Worm (Caenorhabditis elegans) whole organism, late embryonic: Measurements from ENCODE around the gene asns-2.

Experiments used
- dmd-4 ChIP-seq: sonication (generic microtip); optimal IDR thresholded peaks from 2 replicates; lab custom pipeline; 2016; ENCODE audit warnings: borderline replicate concordance, missing genetic modification characterization, missing compliant biosample characterization
- eyg-1 ChIP-seq: sonication (generic microtip); optimal IDR thresholded peaks from 2 replicates; lab custom pipeline; 2016; ENCODE audit warnings: missing genotype, missing genetic modification characterization, missing compliant biosample characterization
- lim-6 ChIP-seq: sonication (generic microtip); optimal IDR thresholded peaks from 2 replicates; lab custom pipeline; 2016; ENCODE audit warnings: missing genetic modification characterization, missing compliant biosample characterization
- nfya-1 ChIP-seq: sonication (generic microtip); optimal IDR thresholded peaks from 2 replicates; lab custom pipeline; 2017; ENCODE audit warnings: missing genetic modification characterization, mild to moderate bottlenecking, missing compliant biosample characterization, antibody characterized with exemption, moderate library complexity
- nhr-11 ChIP-seq: fragments of 150-350 bp; optimal IDR thresholded peaks from 2 replicates; lab custom pipeline; 2014; ENCODE audit warnings: missing biosample characterization, missing genetic modification characterization
- pha-4 ChIP-seq: fragments of 150-350 bp; optimal IDR thresholded peaks from 2 replicates; lab custom pipeline; 2018; ENCODE audit warnings: missing biosample characterization, missing genetic modification reagents, missing genetic modification characterization
- pqm-1 ChIP-seq: sonication (generic microtip); optimal IDR thresholded peaks from 2 replicates; lab custom pipeline; 2016; ENCODE audit warnings: missing genetic modification characterization, missing compliant biosample characterization
- rnt-1 ChIP-seq: sonication (generic microtip); optimal IDR thresholded peaks from 2 replicates; lab custom pipeline; 2016; ENCODE audit warnings: missing genetic modification characterization, missing compliant biosample characterization
- unc-86 ChIP-seq: sonication (generic microtip); optimal IDR thresholded peaks from 2 replicates; lab custom pipeline; 2016; ENCODE audit warnings: missing genetic modification characterization, missing compliant biosample characterization

- TF ChIP-seq unc-86 (tag; lab: Kevin White, UChicago) (no peak), nfya-1 (tag; lab: Kevin White, UChicago) (no peak), nhr-11 (tag; lab: Kevin White, UChicago) (no peak), lim-6 (tag; lab: Kevin White, UChicago) (no peak), pha-4 (tag; lab: Kevin White, UChicago) (no peak), eyg-1 (tag; lab: Kevin White, UChicago) (no peak), rnt-1 (no peak), dmd-4 (tag; lab: Kevin White, UChicago) (no peak), pqm-1 (tag; lab: Kevin White, UChicago) (no peak)
Measured at ce11 chrX:8750660-8751059, at the start of gene asns-2.
